Fruit fly (Drosophila melanogaster) whole organism, adult: ENCODE measurements around the gene Fum3.

Experiments used
- CG11617 ChIP-seq: fragments of 200-800 bp; sonication (Bioruptor generic); optimal IDR thresholded peaks from 2 replicates; lab custom pipeline; 2017; ENCODE audit warnings: mild to moderate bottlenecking, missing biosample characterization, missing genetic modification reagents, missing genetic modification characterization
- CG12768 ChIP-seq: fragments of 200-800 bp; sonication (Bioruptor generic); optimal IDR thresholded peaks from 2 replicates; lab custom pipeline; 2017; ENCODE audit warnings: missing biosample characterization, missing genetic modification characterization, mild to moderate bottlenecking, moderate library complexity, missing genetic modification reagents
- CG14711 ChIP-seq: fragments of 200-800 bp; sonication (Bioruptor generic); optimal IDR thresholded peaks from 2 replicates; lab custom pipeline; 2018; ENCODE audit warnings: missing biosample characterization, mild to moderate bottlenecking, missing genetic modification characterization, moderate library complexity
- CG1620 ChIP-seq: fragments of 200-800 bp; sonication (Bioruptor generic); optimal IDR thresholded peaks from 2 replicates; lab custom pipeline; 2016; ENCODE audit warnings: missing biosample characterization, missing genetic modification characterization
- CG33017 ChIP-seq: fragments of 200-800 bp; sonication (Bioruptor generic); optimal IDR thresholded peaks from 2 replicates; lab custom pipeline; 2018; ENCODE audit warnings: missing biosample characterization, mild to moderate bottlenecking, missing genetic modification characterization, moderate library complexity
- CG5204 ChIP-seq: fragments of 200-800 bp; sonication (Bioruptor generic); optimal IDR thresholded peaks from 2 replicates; lab custom pipeline; 2016; ENCODE audit warnings: missing biosample characterization, missing genetic modification characterization
- CG7045 ChIP-seq: fragments of 200-800 bp; sonication (Bioruptor generic); optimal IDR thresholded peaks from 2 replicates; lab custom pipeline; 2017; ENCODE audit warnings: missing biosample characterization, mild to moderate bottlenecking, missing genetic modification characterization
- CG7101 ChIP-seq: fragments of 200-800 bp; sonication (Bioruptor generic); optimal IDR thresholded peaks from 2 replicates; lab custom pipeline; 2018; ENCODE audit warnings: missing biosample characterization, mild to moderate bottlenecking, missing genetic modification characterization, moderate library complexity
- Clk ChIP-seq: fragments of 200-800 bp; sonication (Bioruptor generic); optimal IDR thresholded peaks from 2 replicates; lab custom pipeline; 2017; ENCODE audit warnings: missing biosample characterization, missing genetic modification characterization
- Crg-1 ChIP-seq: fragments of 200-800 bp; sonication (Bioruptor generic); optimal IDR thresholded peaks from 2 replicates; lab custom pipeline; 2016; ENCODE audit warnings: missing biosample characterization, missing genetic modification characterization
- Hr96 ChIP-seq: fragments of 200-800 bp; sonication (Bioruptor generic); optimal IDR thresholded peaks from 2 replicates; lab custom pipeline; 2016; ENCODE audit warnings: missing biosample characterization, missing genetic modification characterization
- Mnt ChIP-seq: fragments of 200-800 bp; sonication (Bioruptor generic); optimal IDR thresholded peaks from 2 replicates; lab custom pipeline; 2016; ENCODE audit warnings: missing biosample characterization, mild to moderate bottlenecking, missing genetic modification characterization
- bab1 ChIP-seq: fragments of 200-800 bp; sonication (Bioruptor generic); optimal IDR thresholded peaks from 3 replicates; lab custom pipeline; 2019; ENCODE audit warnings: missing biosample characterization, mild to moderate bottlenecking, missing genetic modification characterization, moderate library complexity
- cic ChIP-seq: fragments of 200-800 bp; sonication (Bioruptor generic); optimal IDR thresholded peaks from 2 replicates; lab custom pipeline; 2017; ENCODE audit warnings: missing biosample characterization, mild to moderate bottlenecking, missing genetic modification characterization, moderate library complexity
- cnc ChIP-seq, 2 experiments: fragments of >200 bp; optimal IDR thresholded peaks; 2 replicates each; lab custom pipeline; 2017
- kay ChIP-seq: fragments of 200-800 bp; sonication (Bioruptor generic); peaks from one replicate; lab custom pipeline; 2016; ENCODE audit warnings: missing biosample characterization, missing genetic modification characterization, borderline replicate concordance
- ovo ChIP-seq: fragments of 200-800 bp; sonication (Bioruptor generic); optimal IDR thresholded peaks from 2 replicates; lab custom pipeline; 2016; ENCODE audit warnings: missing biosample characterization, missing genetic modification characterization
- pad ChIP-seq: fragments of 200-800 bp; sonication (Bioruptor generic); optimal IDR thresholded peaks from 3 replicates; lab custom pipeline; 2017; ENCODE audit warnings: missing biosample characterization, missing genetic modification characterization, mild to moderate bottlenecking, moderate library complexity, missing genetic modification reagents
- tj ChIP-seq: fragments of 200-800 bp; sonication (Bioruptor generic); optimal IDR thresholded peaks from 3 replicates; lab custom pipeline; 2017; ENCODE audit warnings: missing biosample characterization, mild to moderate bottlenecking, missing genetic modification characterization, moderate library complexity
- toe ChIP-seq: fragments of 200-800 bp; sonication (Bioruptor generic); optimal IDR thresholded peaks from 2 replicates; lab custom pipeline; 2016; ENCODE audit warnings: missing biosample characterization, missing genetic modification characterization

The Fum3 gene

dm6 chr3L:11444169-11444568 is 21.5 kb downstream of the Fum3 start:
- TF ChIP-seq kay (GFP tag; lab: Kevin White, UChicago) (no peak), CG12768 (GFP tag; lab: Kevin White, UChicago) (no peak), CG7045 (GFP tag; lab: Kevin White, UChicago) (no peak), toe (GFP tag; lab: Kevin White, UChicago) (no peak), CG1620 (no peak), Hr96 (GFP tag; lab: Kevin White, UChicago) (no peak), CG11617 (GFP tag; lab: Kevin White, UChicago) (no peak), CG7101 (tag; lab: Kevin White, UChicago) (no peak), Mnt (GFP tag; lab: Kevin White, UChicago) (no peak), bab1 (no peak), CG33017 (tag; lab: Kevin White, UChicago) (no peak), Clk (GFP tag; lab: Kevin White, UChicago) (no peak), ovo (no peak), cic (GFP tag; lab: Kevin White, UChicago) (no peak), cnc (optimal IDR thresholded peaks at IDR 0.05; lab: Kevin White, UChicago) (no peak), Crg-1 (GFP tag; lab: Kevin White, UChicago) (no peak), pad (GFP tag; lab: Kevin White, UChicago) (no peak)

- TF ChIP-seq bab1 (no peak), CG7045 (GFP tag; lab: Kevin White, UChicago) (no peak), Hr96 (GFP tag; lab: Kevin White, UChicago) (no peak), cnc (optimal IDR thresholded peaks at IDR 0.05; lab: Kevin White, UChicago) (no peak), pad (GFP tag; lab: Kevin White, UChicago) (no peak), CG12768 (GFP tag; lab: Kevin White, UChicago) (no peak), tj (GFP tag; lab: Kevin White, UChicago) (no peak), CG5204 (GFP tag; lab: Kevin White, UChicago) (no peak), Clk (GFP tag; lab: Kevin White, UChicago) (no peak), Crg-1 (GFP tag; lab: Kevin White, UChicago) (no peak), kay (GFP tag; lab: Kevin White, UChicago) (no peak), Mnt (GFP tag; lab: Kevin White, UChicago) (no peak), CG7101 (tag; lab: Kevin White, UChicago) (no peak), CG14711 (tag; lab: Kevin White, UChicago) (no peak), cic (GFP tag; lab: Kevin White, UChicago) (no peak), CG1620 (no peak), CG33017 (tag; lab: Kevin White, UChicago) (no peak)
These were observed 22.1 kb downstream of the Fum3 start for dm6 chr3L:11443474-11444080.

DNA sequence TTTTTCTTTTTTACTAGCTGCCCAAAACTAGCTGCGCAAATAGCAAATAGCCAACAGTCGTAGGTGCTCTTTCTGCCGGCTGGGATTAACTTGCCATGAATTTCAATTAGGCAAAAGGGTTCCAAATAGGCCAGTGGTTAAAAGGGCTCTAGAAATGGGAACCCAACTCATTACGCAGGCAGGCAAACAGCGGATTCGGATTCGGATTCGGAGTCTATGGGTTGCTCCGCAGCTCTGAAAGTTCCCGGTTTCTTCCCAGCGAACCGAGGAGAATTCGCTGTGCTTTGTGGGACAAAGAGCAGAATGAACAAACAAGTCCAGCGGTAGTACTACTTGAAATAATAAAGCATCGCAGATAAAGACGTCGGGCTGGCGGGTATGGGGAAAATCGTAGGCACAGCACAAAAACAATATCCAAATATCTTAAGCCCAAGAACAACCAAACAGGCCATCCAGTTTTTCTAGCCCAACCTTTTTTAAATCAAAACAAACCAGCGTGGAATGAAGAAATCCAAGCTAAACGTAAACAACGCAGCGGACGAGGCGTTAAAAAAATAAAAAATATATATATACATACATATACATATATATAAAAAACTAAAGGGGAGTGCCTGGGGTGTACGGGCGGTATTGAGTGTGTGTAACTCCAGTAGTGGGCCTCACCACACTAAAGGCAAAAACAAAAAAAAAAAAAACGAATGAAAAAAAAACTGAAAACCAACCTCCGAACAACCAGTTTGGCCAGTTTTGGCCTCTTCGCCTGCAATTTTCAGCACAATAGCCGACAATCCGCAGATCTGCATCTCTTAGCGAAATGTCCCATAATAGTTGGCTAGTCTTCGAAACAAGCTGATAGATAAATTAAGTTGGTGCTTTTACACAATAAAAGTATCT is 23.5 kb downstream of the Fum3 start:
- TF ChIP-seq Mnt (GFP tag; lab: Kevin White, UChicago) (no peak), cic (GFP tag; lab: Kevin White, UChicago) (no peak), CG33017 (tag; lab: Kevin White, UChicago) (no peak), CG12768 (GFP tag; lab: Kevin White, UChicago) (no peak), CG5204 (GFP tag; lab: Kevin White, UChicago) (no peak), CG11617 (GFP tag; lab: Kevin White, UChicago) (no peak), kay (GFP tag; lab: Kevin White, UChicago) (no peak)

- TF ChIP-seq ovo (no peak), CG11617 (GFP tag; lab: Kevin White, UChicago) (no peak), cic (GFP tag; lab: Kevin White, UChicago) (no peak), CG7101 (tag; lab: Kevin White, UChicago) (no peak)
These were observed 24.9 kb downstream of the Fum3 start for dm6 chr3L:11440769-11441168.

DNA sequence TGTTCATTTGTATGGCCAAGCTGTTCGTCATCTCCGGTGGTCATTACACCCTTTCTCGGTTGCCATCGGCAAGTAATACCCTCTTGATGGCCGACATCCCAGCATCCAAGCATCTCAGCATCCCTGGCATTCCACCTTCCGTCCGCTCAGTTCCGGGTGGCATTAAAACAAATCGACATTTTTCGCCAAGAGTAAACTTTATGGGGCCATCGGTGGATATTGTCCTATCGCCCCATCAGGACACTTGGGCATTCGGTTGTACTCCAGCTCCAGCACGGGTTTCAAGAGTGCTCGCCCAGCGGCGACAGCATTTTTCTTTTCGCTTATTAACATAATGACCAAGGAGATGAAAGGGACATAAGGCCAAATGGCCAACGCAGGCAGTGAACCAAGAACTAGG is 25.4 kb downstream of the Fum3 start:
- TF ChIP-seq Hr96 (GFP tag; lab: Kevin White, UChicago): no peak
- TF ChIP-seq CG11617 (GFP tag; lab: Kevin White, UChicago): no peak
- TF ChIP-seq CG12768 (GFP tag; lab: Kevin White, UChicago): no peak
- TF ChIP-seq tj (GFP tag; lab: Kevin White, UChicago): no peak
- no peak for TF ChIP-seq cic (GFP tag; lab: Kevin White, UChicago)
- no peak for TF ChIP-seq CG7045 (GFP tag; lab: Kevin White, UChicago)
- TF ChIP-seq kay (GFP tag; lab: Kevin White, UChicago): no peak
- TF ChIP-seq Clk (GFP tag; lab: Kevin White, UChicago): no peak
- no peak for TF ChIP-seq toe (GFP tag; lab: Kevin White, UChicago)
- TF ChIP-seq ovo: no peak
- TF ChIP-seq CG7101 (tag; lab: Kevin White, UChicago): no peak
- no peak for TF ChIP-seq Mnt (GFP tag; lab: Kevin White, UChicago)
- TF ChIP-seq bab1: no peak
- no peak for TF ChIP-seq CG5204 (GFP tag; lab: Kevin White, UChicago)
- no peak for TF ChIP-seq cnc (optimal IDR thresholded peaks at IDR 0.05; lab: Kevin White, UChicago)
- TF ChIP-seq pad (GFP tag; lab: Kevin White, UChicago): no peak
- TF ChIP-seq Crg-1 (GFP tag; lab: Kevin White, UChicago): no peak
- no peak for TF ChIP-seq CG14711 (tag; lab: Kevin White, UChicago)
- TF ChIP-seq CG1620: no peak
